Fruit fly (Drosophila melanogaster) whole organism, prepupa: Measurements from ENCODE around the gene sgll.

ENCODE experiments used
- CG10631 ChIP-seq: fragments of 200-800 bp; sonication (Bioruptor generic); optimal IDR thresholded peaks from 2 replicates; lab custom pipeline; 2016; ENCODE audit warnings: missing biosample characterization, missing genetic modification characterization
- CG10669 ChIP-seq: fragments of 200-800 bp; sonication (Bioruptor generic); optimal IDR thresholded peaks from 3 replicates; lab custom pipeline; 2018; ENCODE audit warnings: missing biosample characterization, mild to moderate bottlenecking, missing genetic modification characterization, moderate library complexity
- CG11294 ChIP-seq: fragments of 200-800 bp; sonication (Bioruptor generic); IDR thresholded peaks from 2 replicates; pipeline ENCODE4 v1.3.6; 2022; ENCODE audit warnings: missing biosample characterization, missing genetic modification characterization
- CG11902 ChIP-seq: fragments of 200-800 bp; sonication (Bioruptor generic); optimal IDR thresholded peaks from 3 replicates; lab custom pipeline; 2016; ENCODE audit warnings: missing biosample characterization, missing genetic modification characterization
- CG3032 ChIP-seq: fragments of 200-800 bp; optimal IDR thresholded peaks from 2 replicates; lab custom pipeline; 2019; ENCODE audit warnings: missing biosample characterization, mild to moderate bottlenecking, missing genetic modification characterization, moderate library complexity
- CG3919 ChIP-seq: fragments of 200-800 bp; sonication (Bioruptor generic); optimal IDR thresholded peaks from 3 replicates; lab custom pipeline; 2016; ENCODE audit warnings: missing biosample characterization, missing genetic modification characterization
- CG4318 ChIP-seq: fragments of 200-800 bp; sonication (Bioruptor generic); optimal IDR thresholded peaks from 3 replicates; lab custom pipeline; 2017; ENCODE audit warnings: missing biosample characterization, mild to moderate bottlenecking, missing genetic modification characterization
- CG6276 ChIP-seq: fragments of 200-800 bp; sonication (Bioruptor generic); optimal IDR thresholded peaks from 2 replicates; lab custom pipeline; 2017; ENCODE audit warnings: missing biosample characterization, mild to moderate bottlenecking, missing genetic modification characterization
- CG6792 ChIP-seq: fragments of 200-800 bp; sonication (Bioruptor generic); optimal IDR thresholded peaks from 3 replicates; lab custom pipeline; 2016; ENCODE audit warnings: missing biosample characterization, missing genetic modification characterization
- CG6808 ChIP-seq: fragments of 200-800 bp; sonication (Bioruptor generic); optimal IDR thresholded peaks from 3 replicates; lab custom pipeline; 2017; ENCODE audit warnings: missing biosample characterization, missing genetic modification characterization, mild to moderate bottlenecking, moderate library complexity, missing genetic modification reagents
- CG6854 ChIP-seq: fragments of 200-800 bp; sonication (Bioruptor generic); optimal IDR thresholded peaks from 2 replicates; lab custom pipeline; 2017; ENCODE audit warnings: missing biosample characterization, mild to moderate bottlenecking, missing genetic modification characterization
- CG7368 ChIP-seq: fragments of 200-800 bp; sonication (Bioruptor generic); optimal IDR thresholded peaks from 3 replicates; lab custom pipeline; 2016; ENCODE audit warnings: missing biosample characterization, missing genetic modification characterization
- CG8319 ChIP-seq: fragments of 200-800 bp; sonication (Bioruptor generic); optimal IDR thresholded peaks from 3 replicates; lab custom pipeline; 2016; ENCODE audit warnings: missing biosample characterization, missing genetic modification characterization
- CG8632 ChIP-seq: fragments of 200-800 bp; sonication (Bioruptor generic); optimal IDR thresholded peaks from 3 replicates; lab custom pipeline; 2016; ENCODE audit warnings: missing biosample characterization, missing genetic modification characterization
- CG9139 ChIP-seq: fragments of 200-800 bp; sonication (Bioruptor generic); optimal IDR thresholded peaks from 3 replicates; lab custom pipeline; 2017; ENCODE audit warnings: missing biosample characterization, mild to moderate bottlenecking, missing genetic modification characterization
- Eip75B ChIP-seq: fragments of 200-800 bp; sonication (Bioruptor generic); optimal IDR thresholded peaks from 3 replicates; lab custom pipeline; 2016; ENCODE audit warnings: missing biosample characterization, missing genetic modification characterization
- Eip93F ChIP-seq: fragments of 200-800 bp; sonication (Bioruptor generic); optimal IDR thresholded peaks from 2 replicates; lab custom pipeline; 2016; ENCODE audit warnings: missing biosample characterization, mild to moderate bottlenecking, missing genetic modification characterization
- Ets21C ChIP-seq: fragments of 200-800 bp; sonication (Bioruptor generic); optimal IDR thresholded peaks from 3 replicates; lab custom pipeline; 2016; ENCODE audit warnings: missing biosample characterization, missing genetic modification characterization
- Ets96B ChIP-seq: fragments of 200-800 bp; optimal IDR thresholded peaks from 2 replicates; lab custom pipeline; 2019; ENCODE audit warnings: missing biosample characterization, mild to moderate bottlenecking, missing genetic modification characterization, moderate library complexity
- Gug ChIP-seq: fragments of 200-800 bp; sonication (Bioruptor generic); IDR thresholded peaks from 2 replicates; pipeline ENCODE4 v1.3.6; 2022; ENCODE audit warnings: missing biosample characterization, missing genetic modification characterization
- Hr38 ChIP-seq: sonication (Bioruptor generic); optimal IDR thresholded peaks from 2 replicates; lab custom pipeline; 2016; ENCODE audit warnings: missing biosample characterization, missing genetic modification characterization
- OdsH ChIP-seq: fragments of 200-800 bp; sonication (Bioruptor generic); optimal IDR thresholded peaks from 3 replicates; lab custom pipeline; 2016; ENCODE audit warnings: missing biosample characterization, missing genetic modification characterization
- Smox ChIP-seq: fragments of 200-800 bp; sonication (Bioruptor generic); optimal IDR thresholded peaks from 3 replicates; lab custom pipeline; 2016; ENCODE audit warnings: missing biosample characterization, missing genetic modification characterization
- Sox102F ChIP-seq: fragments of 200-800 bp; sonication (Bioruptor generic); optimal IDR thresholded peaks from 2 replicates; lab custom pipeline; 2016; ENCODE audit warnings: missing biosample characterization, mild to moderate bottlenecking, missing genetic modification characterization
- Sox14 ChIP-seq: fragments of 200-800 bp; sonication (Bioruptor generic); optimal IDR thresholded peaks from 3 replicates; lab custom pipeline; 2016; ENCODE audit warnings: missing biosample characterization, missing genetic modification characterization
- achi ChIP-seq: fragments of 200-800 bp; sonication (Bioruptor generic); optimal IDR thresholded peaks from 3 replicates; lab custom pipeline; 2016; ENCODE audit warnings: missing biosample characterization, missing genetic modification characterization
- acj6 ChIP-seq: fragments of 200-800 bp; sonication (Bioruptor generic); optimal IDR thresholded peaks from 3 replicates; lab custom pipeline; 2016; ENCODE audit warnings: missing biosample characterization, missing genetic modification characterization
- dac ChIP-seq: fragments of 200-800 bp; sonication (Bioruptor generic); optimal IDR thresholded peaks from 2 replicates; lab custom pipeline; 2017; ENCODE audit warnings: missing biosample characterization, mild to moderate bottlenecking, missing genetic modification characterization
- dsx ChIP-seq: fragments of 200-800 bp; optimal IDR thresholded peaks from 3 replicates; lab custom pipeline; 2019; ENCODE audit warnings: missing biosample characterization, mild to moderate bottlenecking, missing genetic modification characterization, moderate library complexity; ENCODE audit not compliant: poor library complexity, severe bottlenecking
- fd85E ChIP-seq: fragments of 200-800 bp; sonication (Bioruptor generic); optimal IDR thresholded peaks from 3 replicates; lab custom pipeline; 2016; ENCODE audit warnings: missing biosample characterization, missing genetic modification characterization
- fkh ChIP-seq: fragments of 200-800 bp; sonication (Bioruptor generic); optimal IDR thresholded peaks from 3 replicates; lab custom pipeline; 2017; ENCODE audit warnings: missing biosample characterization, mild to moderate bottlenecking, missing genetic modification characterization, moderate library complexity
- lz ChIP-seq: fragments of 200-800 bp; sonication (Bioruptor generic); optimal IDR thresholded peaks from 3 replicates; lab custom pipeline; 2016; ENCODE audit warnings: missing biosample characterization, missing genetic modification characterization
- pdm3 ChIP-seq: fragments of 200-800 bp; sonication (Bioruptor generic); optimal IDR thresholded peaks from 3 replicates; lab custom pipeline; 2016; ENCODE audit warnings: missing biosample characterization, missing genetic modification characterization
- spab ChIP-seq: fragments of 200-800 bp; sonication (Bioruptor generic); optimal IDR thresholded peaks from 2 replicates; lab custom pipeline; 2017; ENCODE audit warnings: missing biosample characterization, mild to moderate bottlenecking, missing genetic modification characterization, missing genetic modification reagents
- svp ChIP-seq: fragments of 200-800 bp; sonication (Bioruptor generic); peaks from one replicate; lab custom pipeline; 2016; ENCODE audit warnings: missing biosample characterization, missing genetic modification characterization
- topi ChIP-seq: fragments of 200-800 bp; sonication (Bioruptor generic); optimal IDR thresholded peaks from 3 replicates; lab custom pipeline; 2016; ENCODE audit warnings: missing biosample characterization, missing genetic modification characterization
- vri ChIP-seq: fragments of 200-800 bp; sonication (Bioruptor generic); optimal IDR thresholded peaks from 3 replicates; lab custom pipeline; 2016; ENCODE audit warnings: missing biosample characterization, mild to moderate bottlenecking, missing genetic modification characterization

The sgll gene

DNA sequence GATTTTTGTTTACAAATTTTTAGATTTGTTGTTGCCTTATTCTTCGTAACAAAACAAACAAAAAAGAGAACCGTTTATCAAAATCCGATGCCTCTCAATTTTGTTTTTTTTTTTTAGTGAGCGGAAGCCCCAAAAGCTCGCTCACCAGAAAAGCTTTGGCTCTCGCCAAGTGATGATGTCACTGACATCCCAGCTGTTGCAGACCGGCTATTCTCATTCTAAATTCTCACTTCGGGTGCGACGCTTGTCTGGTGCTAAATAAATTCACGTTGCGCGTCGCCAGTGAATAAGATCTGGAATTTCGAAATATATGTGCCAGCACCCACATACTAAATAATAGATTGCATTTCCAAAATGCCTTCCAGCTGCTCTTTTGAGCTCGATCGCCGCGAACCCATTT, 16.5 kb upstream of the sgll start, which contains the start of gene CG2641 (continued):
- TF ChIP-seq topi (GFP tag; lab: Kevin White, UChicago) (no peak), fd85E (GFP tag; lab: Kevin White, UChicago) (no peak), lz (no peak), CG10669 (GFP tag; lab: Kevin White, UChicago) (peak; percentile 31), achi (peak; percentile 24), Eip75B (GFP tag; lab: Kevin White, UChicago) (no peak), CG8319 (GFP tag; lab: Kevin White, UChicago) (no peak)

DNA sequence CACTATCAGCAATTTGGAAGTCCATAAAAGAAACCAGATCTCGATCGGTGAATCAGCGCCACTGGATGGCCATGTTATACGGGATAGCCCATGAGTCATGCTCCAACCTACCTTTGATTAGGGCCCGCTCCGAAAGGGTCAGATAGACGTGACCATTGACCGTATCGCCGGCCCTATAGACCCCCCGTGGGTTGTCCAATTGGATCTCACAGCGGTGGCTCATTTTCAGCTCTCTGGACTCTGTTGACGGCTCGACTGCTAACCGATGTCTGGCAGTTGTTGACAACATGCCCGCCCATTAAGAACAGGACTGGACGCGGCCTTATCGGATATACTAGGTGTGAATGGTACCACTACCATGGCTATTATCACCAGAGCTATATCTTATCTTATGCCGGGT, 11.8 kb upstream of the sgll start, which contains the start of gene CG18744:
Gene CG18744, minus strand, starts transcription at position 247 of the 400 bp plus-strand sequence.
- no peak for TF ChIP-seq CG6276
- TF ChIP-seq CG11294: no peak
- TF ChIP-seq vri: peak; percentile 16
- TF ChIP-seq Smox (GFP tag; lab: Kevin White, UChicago): no peak
- TF ChIP-seq svp (GFP tag; lab: Kevin White, UChicago): peak; percentile 61

DNA sequence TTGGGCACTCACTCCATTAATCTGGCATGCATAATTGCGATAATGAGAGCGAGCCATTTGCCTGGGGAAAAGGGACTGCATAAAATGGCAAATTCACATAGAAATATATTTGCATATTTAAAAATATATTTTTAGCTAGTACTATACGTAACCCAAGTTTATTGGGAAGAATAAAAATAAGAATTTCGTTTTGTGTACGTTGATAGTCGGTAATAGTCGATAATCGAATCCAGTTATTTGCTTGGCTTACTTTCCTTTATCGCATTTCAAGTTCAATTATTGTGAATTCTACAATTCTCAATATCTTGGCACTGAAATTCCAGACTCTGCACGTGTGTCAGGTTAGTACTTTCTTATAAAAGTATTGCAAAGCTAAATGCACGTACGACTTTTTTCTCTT, 7.6 kb upstream of the sgll start, which contains the start of gene CG3014:
Gene CG3014, minus strand, starts transcription at position 101 of the 400 bp plus-strand sequence.
- TF ChIP-seq achi (no peak), CG4318 (GFP tag; lab: Kevin White, UChicago) (no peak), acj6 (no peak), Hr38 (GFP tag; lab: Kevin White, UChicago) (no peak), CG10669 (GFP tag; lab: Kevin White, UChicago) (no peak), Eip75B (GFP tag; lab: Kevin White, UChicago) (no peak), CG8632 (no peak), CG6792 (GFP tag; lab: Kevin White, UChicago) (no peak), CG7368 (no peak), Smox (GFP tag; lab: Kevin White, UChicago) (no peak), OdsH (GFP tag; lab: Kevin White, UChicago) (no peak), CG3032 (tag; lab: Kevin White, UChicago) (no peak), Gug (no peak), CG10631 (no peak), dac (GFP tag; lab: Kevin White, UChicago) (no peak), CG6854 (GFP tag; lab: Kevin White, UChicago) (no peak), fd85E (GFP tag; lab: Kevin White, UChicago) (no peak), CG11902 (GFP tag; lab: Kevin White, UChicago) (no peak)

DNA sequence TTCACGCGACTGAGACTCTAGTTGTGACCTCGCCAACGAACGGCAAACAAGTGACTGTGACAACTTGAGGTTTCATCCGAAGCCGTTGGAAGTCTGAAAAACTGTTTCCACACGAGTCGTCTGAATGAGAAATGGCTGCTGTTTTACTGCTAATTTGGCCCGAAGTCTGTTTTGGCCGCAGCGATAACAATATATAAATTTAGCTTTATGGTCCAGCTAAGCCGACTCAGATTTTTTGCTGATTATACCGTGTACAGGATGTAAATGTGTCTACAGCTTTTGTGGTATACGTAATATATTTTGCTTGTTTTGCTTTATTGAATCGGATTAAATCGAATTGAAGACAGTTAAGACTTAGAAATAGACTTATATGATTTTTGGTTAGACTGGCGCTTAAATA, 6.0 kb upstream of the sgll start, which contains the start of gene CG18268:
Gene CG18268, minus strand, starts transcription at position 101 of the 400 bp plus-strand sequence.
- TF ChIP-seq CG6808 (no peak), dac (GFP tag; lab: Kevin White, UChicago) (no peak), topi (GFP tag; lab: Kevin White, UChicago) (no peak), lz (no peak), Sox14 (no peak), Hr38 (GFP tag; lab: Kevin White, UChicago) (no peak), fkh (GFP tag; lab: Kevin White, UChicago) (no peak), vri (no peak)
- TF ChIP-seq, all 60 proteins: peak for 0

DNA sequence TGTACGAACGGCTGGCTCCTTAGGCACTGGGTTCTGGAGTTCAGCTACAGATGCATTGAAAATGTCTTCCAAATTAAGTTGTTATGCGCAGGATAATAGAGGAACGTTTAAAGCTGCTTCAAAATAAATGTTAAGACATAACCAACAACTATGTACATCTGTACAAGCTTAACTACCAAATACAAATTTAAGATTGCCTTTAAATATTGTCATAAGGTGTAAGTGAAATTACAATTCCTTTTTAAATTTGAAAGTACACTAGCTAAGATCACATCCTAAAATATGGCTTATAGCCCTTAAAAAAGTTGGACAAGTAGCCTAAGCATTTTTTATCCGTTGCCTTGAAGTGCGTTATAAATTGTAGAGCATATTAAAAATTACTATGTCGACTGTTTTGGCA, 1.2 kb downstream of the sgll start, which contains the start of gene CG31473:
Gene CG31473, plus strand, starts transcription at position 301 of the 400 bp plus-strand sequence.
- TF ChIP-seq spab: no peak
- TF ChIP-seq Ets96B: no peak
- no peak for TF ChIP-seq Ets21C (GFP tag; lab: Kevin White, UChicago)
- TF ChIP-seq fkh (GFP tag; lab: Kevin White, UChicago): no peak
- TF ChIP-seq achi: no peak
- no peak for TF ChIP-seq pdm3
- TF ChIP-seq, all 60 proteins: peak for 0

DNA sequence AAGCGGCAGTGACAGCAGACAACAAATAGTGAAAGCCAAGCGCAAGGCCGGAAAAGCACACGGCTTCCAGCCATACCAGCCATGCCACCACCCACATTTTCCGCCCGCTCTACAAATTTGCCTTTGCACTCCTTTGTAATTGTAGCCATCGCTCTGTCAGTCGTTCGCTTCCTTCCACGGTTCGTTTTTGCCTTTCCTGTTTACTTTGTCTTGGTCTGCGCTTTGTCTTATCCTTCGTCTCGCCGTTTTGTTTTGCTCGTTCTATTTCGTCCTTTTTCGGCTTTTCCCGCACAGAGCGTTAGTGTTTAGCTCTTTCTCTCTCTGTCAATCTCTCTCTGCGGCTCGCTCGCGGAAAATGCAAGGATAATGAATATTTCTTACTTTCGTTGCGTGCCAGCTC, 3.2 kb downstream of the sgll start:
- no peak for TF ChIP-seq fkh (GFP tag; lab: Kevin White, UChicago)
- TF ChIP-seq CG10631: no peak
- TF ChIP-seq Sox14: no peak
- no peak for TF ChIP-seq Sox102F (GFP tag; lab: Kevin White, UChicago)
- no peak for TF ChIP-seq CG3919 (GFP tag; lab: Kevin White, UChicago)
- TF ChIP-seq CG4318 (GFP tag; lab: Kevin White, UChicago): no peak
- TF ChIP-seq Eip93F (GFP tag; lab: Kevin White, UChicago): no peak
- TF ChIP-seq dsx (GFP tag; lab: Kevin White, UChicago): no peak
- no peak for TF ChIP-seq CG9139 (GFP tag; lab: Kevin White, UChicago)
